Worm (Caenorhabditis elegans): ENCODE results near the gene F56D6.18.

- TF ChIP-seq T22C8.4 (GFP tag; IDR thresholded peaks at IDR 0.05) (no peak), cog-1 (tag; optimal IDR thresholded peaks at IDR 0.05) (no peak), ztf-23 (GFP tag; IDR thresholded peaks at IDR 0.05) (no peak), tab-1 (GFP tag; IDR thresholded peaks at IDR 0.05) (no peak), klf-2 (GFP tag; conservative IDR thresholded peaks at IDR 0.05) (no peak), ref-1 (GFP tag; conservative IDR thresholded peaks at IDR 0.05) (no peak), ztf-29 (GFP tag; IDR thresholded peaks at IDR 0.05) (no peak)
Measured at ce11 chrIV:3894770-3895169, 17.0 kb downstream of the F56D6.18 start, which contains the start of gene dct-8.
